Fruit fly (Drosophila melanogaster) whole organism, wandering third instar larva: ENCODE results near the gene Cpr67Fb.

ENCODE experiments used
- Abd-B ChIP-seq: fragments of >200 bp; optimal IDR thresholded peaks from 2 replicates; lab custom pipeline; 2017; ENCODE audit warnings: missing biosample characterization, missing genetic modification characterization
- CG32264 ChIP-seq: fragments of 200-800 bp; sonication (Bioruptor generic); optimal IDR thresholded peaks from 2 replicates; lab custom pipeline; 2016; ENCODE audit warnings: missing biosample characterization, missing genetic modification characterization
- CG9705 ChIP-seq: fragments of 200-800 bp; sonication (Bioruptor generic); optimal IDR thresholded peaks from 2 replicates; lab custom pipeline; 2018; ENCODE audit warnings: missing biosample characterization, mild to moderate bottlenecking, missing genetic modification characterization
- CrebA ChIP-seq: fragments of 200-800 bp; sonication (Bioruptor generic); optimal IDR thresholded peaks from 2 replicates; lab custom pipeline; 2016; ENCODE audit warnings: missing biosample characterization, mild to moderate bottlenecking, missing genetic modification characterization, borderline replicate concordance
- Dfd ChIP-seq: fragments of >200 bp; optimal IDR thresholded peaks from 2 replicates; lab custom pipeline; 2017; ENCODE audit warnings: missing biosample characterization, missing genetic modification characterization
- Dif ChIP-seq: fragments of 200-275, 200-300 bp; sonication (Bioruptor generic); optimal IDR thresholded peaks from 2 replicates; lab custom pipeline; 2018; ENCODE audit warnings: missing biosample characterization, missing genetic modification characterization; ENCODE audit not compliant: partially characterized antibody
- HLH106 ChIP-seq: fragments of 200-800 bp; optimal IDR thresholded peaks from 3 replicates; lab custom pipeline; 2019; ENCODE audit warnings: missing biosample characterization, mild to moderate bottlenecking, missing genetic modification characterization, moderate library complexity
- Hnf4 ChIP-seq: fragments of 200-800 bp; sonication (Bioruptor generic); optimal IDR thresholded peaks from 2 replicates; lab custom pipeline; 2016; ENCODE audit warnings: missing biosample characterization, mild to moderate bottlenecking, missing genetic modification characterization
- Hr78 ChIP-seq: fragments of >200 bp; optimal IDR thresholded peaks from 2 replicates; lab custom pipeline; 2017; ENCODE audit warnings: missing biosample characterization, missing genetic modification characterization
- Hr83 ChIP-seq: fragments of 200-300 bp; sonication (Bioruptor generic); optimal IDR thresholded peaks from 2 replicates; lab custom pipeline; 2016; ENCODE audit warnings: missing biosample characterization, mild to moderate bottlenecking, missing genetic modification characterization, moderate library complexity; ENCODE audit not compliant: poor library complexity, severe bottlenecking
- Mio ChIP-seq: sonication (Bioruptor generic); optimal IDR thresholded peaks from 2 replicates; lab custom pipeline; 2016; ENCODE audit warnings: missing biosample characterization, missing genetic modification characterization
- Myc ChIP-seq: fragments of >200 bp; optimal IDR thresholded peaks from 2 replicates; lab custom pipeline; 2017
- OdsH ChIP-seq: fragments of 200-800 bp; sonication (Bioruptor generic); optimal IDR thresholded peaks from 2 replicates; lab custom pipeline; 2016; ENCODE audit warnings: missing biosample characterization, mild to moderate bottlenecking, missing genetic modification characterization
- Rel ChIP-seq, 2 experiments: fragments of 200-800 bp; sonication (Bioruptor generic) in 1 of 2; optimal IDR thresholded peaks; 2 replicates in 1 of 2; 3 replicates in 1 of 2; lab custom pipeline; 2016 to 2019; ENCODE audit warnings: mild to moderate bottlenecking in 2 of 2, missing biosample characterization in 2 of 2, missing genetic modification characterization in 2 of 2, moderate library complexity in 1 of 2
- Sp1 ChIP-seq: fragments of 200-800 bp; sonication (Bioruptor generic); optimal IDR thresholded peaks from 3 replicates; lab custom pipeline; 2019; ENCODE audit warnings: missing biosample characterization, mild to moderate bottlenecking, missing genetic modification characterization, moderate library complexity
- Vsx2 ChIP-seq: fragments of 200-300, 225-300 bp; sonication (Bioruptor generic); optimal IDR thresholded peaks from 2 replicates; lab custom pipeline; 2018; ENCODE audit warnings: missing biosample characterization, missing genetic modification characterization; ENCODE audit not compliant: partially characterized antibody
- br ChIP-seq: fragments of 200-800 bp; sonication (Bioruptor generic); optimal IDR thresholded peaks from 2 replicates; lab custom pipeline; 2016; ENCODE audit warnings: missing biosample characterization, missing genetic modification characterization
- brk ChIP-seq: fragments of 200-800 bp; sonication (Bioruptor generic); optimal IDR thresholded peaks from 2 replicates; lab custom pipeline; 2016; ENCODE audit warnings: missing biosample characterization, mild to moderate bottlenecking, missing genetic modification characterization
- dl ChIP-seq, 2 experiments: fragments of 175-275, 200-275 bp in 1 of 2; fragments of 200-275 bp in 1 of 2; sonication (Bioruptor generic); optimal IDR thresholded peaks; lab custom pipeline; 2018; ENCODE audit warnings: mild to moderate bottlenecking in 2 of 2, missing biosample characterization in 2 of 2, missing genetic modification characterization in 2 of 2, moderate library complexity in 2 of 2; ENCODE audit not compliant: partially characterized antibody in 2 of 2, insufficient read depth in 1 of 2
- dmrt93B ChIP-seq: fragments of 200-800 bp; sonication (Bioruptor generic); optimal IDR thresholded peaks from 2 replicates; lab custom pipeline; 2018; ENCODE audit warnings: missing biosample characterization, mild to moderate bottlenecking, missing genetic modification characterization
- dsf ChIP-seq: sonication (Bioruptor generic); optimal IDR thresholded peaks from 2 replicates; lab custom pipeline; 2016; ENCODE audit warnings: missing biosample characterization, missing genetic modification characterization, borderline replicate concordance
- ey ChIP-seq: fragments of 200-800 bp; sonication (Bioruptor generic); optimal IDR thresholded peaks from 2 replicates; lab custom pipeline; 2016; ENCODE audit warnings: missing biosample characterization, missing genetic modification characterization
- foxo ChIP-seq, 2 experiments: fragments of 200-800 bp; sonication (Bioruptor generic); optimal IDR thresholded peaks; 2 replicates in 1 of 2; 3 replicates in 1 of 2; lab custom pipeline; 2016 to 2017; ENCODE audit warnings: missing biosample characterization in 2 of 2, missing genetic modification characterization in 2 of 2
- fru ChIP-seq: fragments of 200-800 bp; sonication (Bioruptor generic); optimal IDR thresholded peaks from 3 replicates; lab custom pipeline; 2016; ENCODE audit warnings: missing biosample characterization, mild to moderate bottlenecking, missing genetic modification characterization
- h ChIP-seq: fragments of 200-800 bp; sonication (Bioruptor generic); optimal IDR thresholded peaks from 3 replicates; lab custom pipeline; 2016; ENCODE audit warnings: missing biosample characterization, mild to moderate bottlenecking, missing genetic modification characterization
- jim ChIP-seq: fragments of 175-275, 200-325 bp; sonication (Bioruptor generic); optimal IDR thresholded peaks from 2 replicates; lab custom pipeline; 2016; ENCODE audit warnings: missing biosample characterization, mild to moderate bottlenecking, missing genetic modification characterization
- lola ChIP-seq: fragments of >200 bp; optimal IDR thresholded peaks from 2 replicates; lab custom pipeline; 2017; ENCODE audit warnings: missing biosample characterization, missing genetic modification characterization
- pan ChIP-seq: fragments of >200 bp; optimal IDR thresholded peaks from 2 replicates; lab custom pipeline; 2017
- psq ChIP-seq: fragments of 200-800 bp; sonication (Bioruptor generic); optimal IDR thresholded peaks from 3 replicates; lab custom pipeline; 2017; ENCODE audit warnings: missing biosample characterization, mild to moderate bottlenecking, missing genetic modification characterization, moderate library complexity
- rgr ChIP-seq: fragments of 200-800 bp; sonication (Bioruptor generic); optimal IDR thresholded peaks from 3 replicates; lab custom pipeline; 2016; ENCODE audit warnings: missing biosample characterization, mild to moderate bottlenecking, missing genetic modification characterization
- sv ChIP-seq: fragments of 200-800 bp; sonication (Bioruptor generic); optimal IDR thresholded peaks from 3 replicates; lab custom pipeline; 2016; ENCODE audit warnings: missing biosample characterization, missing genetic modification characterization
- tai ChIP-seq: sonication (Bioruptor generic); optimal IDR thresholded peaks from 2 replicates; lab custom pipeline; 2016; ENCODE audit warnings: missing biosample characterization, missing genetic modification characterization

Gene Cpr67Fb

dm6 chr3L:10889692-10890089 lies 4.3 kb upstream of the Cpr67Fb start, which contains the start of gene Cpr67Fa1:
Gene Cpr67Fa1 (plus strand): TSS chr3L:10889990.
- TF ChIP-seq ey (GFP tag; lab: Kevin White, UChicago): no peak
- no peak for TF ChIP-seq Dfd (GFP tag; lab: Kevin White, UChicago)
- no peak for TF ChIP-seq Sp1 (GFP tag; lab: Kevin White, UChicago)
- no peak for TF ChIP-seq HLH106 (tag; lab: Kevin White, UChicago)
- no peak for TF ChIP-seq Dif (GFP tag; lab: Kevin White, UChicago)
- no peak for TF ChIP-seq dsf (GFP tag; lab: Kevin White, UChicago)
- no peak for TF ChIP-seq tai (GFP tag; lab: Kevin White, UChicago)
- TF ChIP-seq OdsH (GFP tag; lab: Kevin White, UChicago): no peak
- TF ChIP-seq Hr78: no peak
- TF ChIP-seq br: no peak
- no peak for TF ChIP-seq CG32264 (GFP tag; lab: Kevin White, UChicago)
- TF ChIP-seq brk (GFP tag; lab: Kevin White, UChicago): no peak
- TF ChIP-seq lola (GFP tag; lab: Kevin White, UChicago): no peak
- no peak for TF ChIP-seq dmrt93B (GFP tag; lab: Kevin White, UChicago)
- no peak for TF ChIP-seq Rel (GFP tag; optimal IDR thresholded peaks at IDR 0.05; lab: Kevin White, UChicago)
- no peak for TF ChIP-seq Rel (tag; optimal IDR thresholded peaks at IDR 0.05; lab: Kevin White, UChicago)
- TF ChIP-seq CrebA (GFP tag; lab: Kevin White, UChicago): no peak
- no peak for TF ChIP-seq pan (lab: Kevin White, UChicago)
- TF ChIP-seq foxo (GFP tag; optimal IDR thresholded peaks at IDR 0.05; lab: Kevin White, UChicago): no peak
- TF ChIP-seq Hr83 (GFP tag; lab: Kevin White, UChicago): no peak
- no peak for TF ChIP-seq Vsx2 (GFP tag; lab: Kevin White, UChicago)

- TF ChIP-seq brk (GFP tag; lab: Kevin White, UChicago): no peak
- TF ChIP-seq dl (GFP tag; optimal IDR thresholded peaks at IDR 0.05; lab: Kevin White, UChicago; ENCODE audit: insufficient read depth in 1 of 2, partially characterized antibody in 2 of 2): no peak
- TF ChIP-seq Abd-B: no peak
- no peak for TF ChIP-seq Hr78
- TF ChIP-seq tai (GFP tag; lab: Kevin White, UChicago): no peak
- no peak for TF ChIP-seq fru (GFP tag; lab: Kevin White, UChicago)
- no peak for TF ChIP-seq CG32264 (GFP tag; lab: Kevin White, UChicago)
- no peak for TF ChIP-seq Mio
- TF ChIP-seq pan (lab: Kevin White, UChicago): no peak
- TF ChIP-seq Rel (GFP tag; optimal IDR thresholded peaks at IDR 0.05; lab: Kevin White, UChicago): no peak
- TF ChIP-seq Rel (tag; optimal IDR thresholded peaks at IDR 0.05; lab: Kevin White, UChicago): no peak
- TF ChIP-seq sv (GFP tag; lab: Kevin White, UChicago): no peak
- no peak for TF ChIP-seq rgr
- no peak for TF ChIP-seq CrebA (GFP tag; lab: Kevin White, UChicago)
- no peak for TF ChIP-seq Hnf4 (GFP tag; lab: Kevin White, UChicago)
- TF ChIP-seq CG9705 (GFP tag; lab: Kevin White, UChicago): no peak
- TF ChIP-seq jim (GFP tag; lab: Kevin White, UChicago): no peak
- TF ChIP-seq br: no peak
Observed at dm6 chr3L:10891414-10891813, 2.6 kb upstream of the Cpr67Fb start, which contains the start of gene Cpr67Fa2. Gene Cpr67Fa2 (plus strand): TSS chr3L:10891714.

- TF ChIP-seq Myc (lab: Kevin White, UChicago) (peak; percentile 49), OdsH (GFP tag; lab: Kevin White, UChicago) (peak; percentile 6), psq (GFP tag; lab: Kevin White, UChicago) (peak; percentile 1), Mio (no peak), HLH106 (tag; lab: Kevin White, UChicago) (peak; percentile 35), lola (GFP tag; lab: Kevin White, UChicago) (no peak), Hr78 (no peak), CG32264 (GFP tag; lab: Kevin White, UChicago) (no peak)
Observed at dm6 chr3L:10893156-10893784, 703 bp upstream of the Cpr67Fb start.

dm6 chr3L:10896923-10897322 lies 3.0 kb downstream of the Cpr67Fb start:
- no peak for TF ChIP-seq dmrt93B (GFP tag; lab: Kevin White, UChicago)
- peak; percentile 68 for TF ChIP-seq h
- TF ChIP-seq CrebA (GFP tag; lab: Kevin White, UChicago): peak; percentile 34
- TF ChIP-seq, all 38 proteins: peak for 2
